Fruit fly (Drosophila melanogaster): ENCODE results near the gene Nprl2.
A peak's percentile ranks its signal among the peaks of the same experiment; 100 is the strongest.

Nprl2 gene

DNA sequence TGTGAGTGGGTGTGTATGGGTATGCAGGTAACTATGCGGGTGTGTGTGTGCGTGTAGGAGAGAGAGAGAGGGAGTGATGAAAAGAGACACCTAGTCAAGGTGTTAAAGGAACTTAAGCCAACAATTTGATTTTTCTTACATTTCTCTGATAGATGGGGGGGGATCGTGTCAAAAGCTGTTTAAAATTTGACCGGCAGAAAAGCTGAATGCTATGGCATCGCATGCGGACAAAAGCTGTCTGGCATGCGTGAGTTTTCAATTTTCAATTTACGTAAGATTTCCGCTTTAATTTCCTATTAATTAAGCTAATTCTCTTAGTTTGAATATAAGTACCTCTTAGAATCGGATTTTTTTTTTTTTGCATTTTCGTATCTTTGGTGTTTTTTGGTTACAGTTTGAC lies 44.3 kb downstream of the Nprl2 start (continued):
- no peak for TF ChIP-seq PHDP (tag; optimal IDR thresholded peaks at IDR 0.05)
- TF ChIP-seq ranshi (GFP tag; IDR thresholded peaks at IDR 0.05): no peak
- TF ChIP-seq eve (GFP tag; optimal IDR thresholded peaks at IDR 0.05): no peak
- no peak for TF ChIP-seq CG8089 (GFP tag; optimal IDR thresholded peaks at IDR 0.05)
- TF ChIP-seq zfh1 (GFP tag; IDR thresholded peaks at IDR 0.05): no peak
- no peak for TF ChIP-seq z (GFP tag; IDR thresholded peaks at IDR 0.05)
- TF ChIP-seq Trl (optimal IDR thresholded peaks at IDR 0.05): no peak
- no peak for TF ChIP-seq Trl (GFP tag; optimal IDR thresholded peaks at IDR 0.05)
- TF ChIP-seq NfI (GFP tag; optimal IDR thresholded peaks at IDR 0.05): peak; percentile 6
- no peak for TF ChIP-seq CG4424 (GFP tag; optimal IDR thresholded peaks at IDR 0.05)
- peak; percentile 47; the same call in 1 of the 2 replicates for TF ChIP-seq bbx (GFP tag; IDR thresholded peaks at IDR 0.05; ENCODE audit: partially characterized antibody)
- no peak for TF ChIP-seq lilli (GFP tag; optimal IDR thresholded peaks at IDR 0.05)
- TF ChIP-seq pzg (GFP tag; optimal IDR thresholded peaks at IDR 0.05): peak; percentile 32
- TF ChIP-seq knrl (GFP tag; IDR thresholded peaks at IDR 0.05; ENCODE audit: partially characterized antibody): peak; percentile 45; the same call in 1 of the 3 replicates
- no peak for TF ChIP-seq zen2 (GFP tag; IDR thresholded peaks at IDR 0.05; ENCODE audit: partially characterized antibody)
- TF ChIP-seq CG12219 (GFP tag; optimal IDR thresholded peaks at IDR 0.05): no peak
- no peak for TF ChIP-seq dmrt11E (tag; optimal IDR thresholded peaks at IDR 0.05)
- TF ChIP-seq HmgD (GFP tag; optimal IDR thresholded peaks at IDR 0.05): peak; percentile 73
- peak; percentile 56 for TF ChIP-seq CTCF (GFP tag; optimal IDR thresholded peaks at IDR 0.05)
- no peak for TF ChIP-seq CG15601 (tag; optimal IDR thresholded peaks at IDR 0.05)
- TF ChIP-seq org-1 (GFP tag; optimal IDR thresholded peaks at IDR 0.05): no peak
- no peak for TF ChIP-seq tio (GFP tag; optimal IDR thresholded peaks at IDR 0.05)
- TF ChIP-seq kay (GFP tag; optimal IDR thresholded peaks at IDR 0.05): no peak
- no peak for TF ChIP-seq fd3F (GFP tag; optimal IDR thresholded peaks at IDR 0.05)
- TF ChIP-seq zfh2 (GFP tag; optimal IDR thresholded peaks at IDR 0.05): no peak
- TF ChIP-seq CG18619 (GFP tag; optimal IDR thresholded peaks at IDR 0.05): no peak
- peak; percentile 64; the same call in 1 of the 2 replicates for TF ChIP-seq CG42726 (GFP tag; IDR thresholded peaks at IDR 0.05; ENCODE audit: partially characterized antibody)
- TF ChIP-seq Elba2 (GFP tag; optimal IDR thresholded peaks at IDR 0.05): no peak
- no peak for TF ChIP-seq CG3847 (GFP tag; IDR thresholded peaks at IDR 0.05)
- no peak for TF ChIP-seq wek (GFP tag; optimal IDR thresholded peaks at IDR 0.05)
- TF ChIP-seq Nf-YA (GFP tag; IDR thresholded peaks at IDR 0.05): no peak
- no peak for TF ChIP-seq cad (GFP tag; optimal IDR thresholded peaks at IDR 0.05)
- no peak for TF ChIP-seq CG9609 (GFP tag; optimal IDR thresholded peaks at IDR 0.05)
- no peak for TF ChIP-seq YL-1 (GFP tag; optimal IDR thresholded peaks at IDR 0.05)
- TF ChIP-seq CG8359 (GFP tag; optimal IDR thresholded peaks at IDR 0.05; ENCODE audit: borderline replicate concordance): no peak
- TF ChIP-seq CG15011 (GFP tag; optimal IDR thresholded peaks at IDR 0.05): no peak
- no peak for TF ChIP-seq Xbp1 (GFP tag; optimal IDR thresholded peaks at IDR 0.05)
- no peak for TF ChIP-seq pho (GFP tag; optimal IDR thresholded peaks at IDR 0.05)
- no peak for TF ChIP-seq CG9215 (GFP tag; IDR thresholded peaks at IDR 0.05)
- TF ChIP-seq Meics (GFP tag; optimal IDR thresholded peaks at IDR 0.05): no peak
- TF ChIP-seq luna (GFP tag; optimal IDR thresholded peaks at IDR 0.05): no peak
- no peak for TF ChIP-seq inv (GFP tag; IDR thresholded peaks at IDR 0.05; ENCODE audit: partially characterized antibody)
- TF ChIP-seq CG4854 (GFP tag; optimal IDR thresholded peaks at IDR 0.05): no peak
- no peak for TF ChIP-seq Optix (GFP tag; IDR thresholded peaks at IDR 0.05)
- TF ChIP-seq CG2889 (GFP tag; IDR thresholded peaks at IDR 0.05): no peak
- TF ChIP-seq oc (tag; optimal IDR thresholded peaks at IDR 0.05): no peak
- TF ChIP-seq HLH54F (GFP tag; optimal IDR thresholded peaks at IDR 0.05): no peak
- TF ChIP-seq jing (GFP tag; optimal IDR thresholded peaks at IDR 0.05): no peak
- no peak for TF ChIP-seq ab (GFP tag; optimal IDR thresholded peaks at IDR 0.05)
- TF ChIP-seq Six4 (GFP tag; optimal IDR thresholded peaks at IDR 0.05): no peak
- no peak for TF ChIP-seq CG17186 (GFP tag; optimal IDR thresholded peaks at IDR 0.05)
- TF ChIP-seq bigmax (GFP tag; optimal IDR thresholded peaks at IDR 0.05): no peak
- no peak for TF ChIP-seq crc (GFP tag; optimal IDR thresholded peaks at IDR 0.05)
